Fruit fly (Drosophila melanogaster): ENCODE data around the gene spn-A.

spn-A gene

DNA sequence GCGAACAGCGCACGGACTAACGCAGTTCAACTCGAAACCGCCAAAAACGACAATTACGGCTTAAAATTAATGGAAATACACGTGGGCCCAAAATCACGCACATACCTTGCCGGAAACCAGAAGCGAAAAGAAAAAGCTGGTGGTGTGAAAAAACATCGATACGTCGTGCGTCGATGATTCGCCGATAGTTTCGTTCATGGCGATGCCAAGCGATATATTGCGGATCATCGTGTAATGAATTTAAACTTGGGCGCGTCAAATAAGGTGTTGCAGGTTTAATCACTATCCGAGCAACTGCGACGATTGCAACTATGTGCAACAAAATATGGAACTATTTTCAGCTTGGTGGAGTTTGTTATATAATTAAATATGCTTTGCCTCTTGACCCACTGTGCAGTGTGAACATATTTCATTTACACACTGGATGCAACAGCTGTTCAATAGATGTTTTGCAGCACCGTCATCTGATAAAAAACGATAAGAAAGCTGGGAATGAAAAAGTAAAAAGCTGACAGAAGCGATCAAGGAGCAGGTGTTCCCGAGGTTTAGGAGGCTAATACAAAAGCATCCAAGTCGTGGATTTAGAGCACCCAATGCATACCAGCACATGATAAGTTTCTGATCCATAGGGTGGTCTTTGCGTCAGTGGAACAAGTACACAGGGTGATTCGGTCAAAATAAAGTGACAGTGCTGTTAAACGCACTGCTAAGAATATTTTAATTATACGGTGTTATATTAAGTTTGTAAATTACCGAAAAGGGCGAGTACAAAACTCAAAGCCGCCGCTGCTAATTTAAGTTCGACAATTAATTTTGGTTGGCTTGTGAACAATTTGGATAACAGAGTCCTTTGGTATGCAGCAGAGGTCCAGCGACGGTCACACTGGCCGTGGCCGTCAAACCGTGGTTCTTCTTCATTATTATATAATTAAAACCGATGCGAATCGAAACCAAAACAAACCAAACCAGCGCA is 9.5 kb downstream of the spn-A start, which contains the start of the genes RpL32 and CG7943 (continued):
- TF ChIP-seq knrl (GFP tag; IDR thresholded peaks at IDR 0.05; ENCODE audit: partially characterized antibody) (peak; percentile 100), btn (GFP tag; optimal IDR thresholded peaks at IDR 0.05) (peak; percentile 74), nerfin-2 (GFP tag; IDR thresholded peaks at IDR 0.05; ENCODE audit: partially characterized antibody) (peak; percentile 100), Ptx1 (GFP tag; IDR thresholded peaks at IDR 0.05) (peak; percentile 95), ham (GFP tag; IDR thresholded peaks at IDR 0.05) (peak; percentile 89), Rx (GFP tag; IDR thresholded peaks at IDR 0.05) (peak; percentile 93), CG1233 (GFP tag; optimal IDR thresholded peaks at IDR 0.05) (peak; percentile 86), chinmo (GFP tag; IDR thresholded peaks at IDR 0.05; ENCODE audit: partially characterized antibody) (peak; percentile 100), tap (tag; optimal IDR thresholded peaks at IDR 0.05) (peak; percentile 89), CG2678 (tag; optimal IDR thresholded peaks at IDR 0.05) (peak; percentile 92), CG10366 (GFP tag; IDR thresholded peaks at IDR 0.05) (peak; percentile 93), CG1529 (GFP tag; optimal IDR thresholded peaks at IDR 0.05) (peak; percentile 71), ro (GFP tag; IDR thresholded peaks at IDR 0.05) (peak; percentile 87), luna (GFP tag; optimal IDR thresholded peaks at IDR 0.05) (peak; percentile 96), CG6272 (GFP tag; IDR thresholded peaks at IDR 0.05) (peak; percentile 95), CkIIα-i1 (GFP tag; IDR thresholded peaks at IDR 0.05) (0 out of 2 replicates have a peak, but pooled peaks have one; percentile 57), Mrtf (GFP tag; IDR thresholded peaks at IDR 0.05) (peak; percentile 85), Ssrp (tag; optimal IDR thresholded peaks at IDR 0.05) (peak; percentile 82), Nf-YB (GFP tag; optimal IDR thresholded peaks at IDR 0.05) (peak; percentile 62), PHDP (tag; optimal IDR thresholded peaks at IDR 0.05) (peak; percentile 91), CG6791 (GFP tag; IDR thresholded peaks at IDR 0.05; ENCODE audit: partially characterized antibody) (peak; percentile 100), ftz-f1 (GFP tag; optimal IDR thresholded peaks at IDR 0.05) (peak; percentile 81), amos (GFP tag; IDR thresholded peaks at IDR 0.05; ENCODE audit: partially characterized antibody) (peak; percentile 100), danr (GFP tag; IDR thresholded peaks at IDR 0.05) (peak; percentile 91), HLH54F (GFP tag; optimal IDR thresholded peaks at IDR 0.05) (peak; percentile 90), CG14965 (GFP tag; optimal IDR thresholded peaks at IDR 0.05; ENCODE audit: borderline replicate concordance) (peak; percentile 79), Dll (GFP tag; IDR thresholded peaks at IDR 0.05; ENCODE audit: partially characterized antibody) (peak; percentile 100), zen2 (GFP tag; IDR thresholded peaks at IDR 0.05; ENCODE audit: partially characterized antibody) (peak; percentile 100), Tbp (GFP tag; optimal IDR thresholded peaks at IDR 0.05) (no peak), CG18764 (GFP tag; optimal IDR thresholded peaks at IDR 0.05) (peak; percentile 94), CG16813 (GFP tag; IDR thresholded peaks at IDR 0.05; ENCODE audit: partially characterized antibody) (peak; percentile 100), CrebB (tag; optimal IDR thresholded peaks at IDR 0.05) (peak; percentile 87), kah (GFP tag; optimal IDR thresholded peaks at IDR 0.05) (peak; percentile 72), Atf6 (GFP tag; IDR thresholded peaks at IDR 0.05) (peak; percentile 96), CG2116 (GFP tag; optimal IDR thresholded peaks at IDR 0.05) (peak; percentile 95), Ets65A (GFP tag) (peak; percentile 99), CoRest (tag; optimal IDR thresholded peaks at IDR 0.05) (peak; percentile 85), CG11560 (tag; IDR thresholded peaks at IDR 0.05) (peak; percentile 84), CG4617 (GFP tag; optimal IDR thresholded peaks at IDR 0.05; ENCODE audit: borderline replicate concordance) (peak; percentile 66), en (GFP tag; optimal IDR thresholded peaks at IDR 0.05) (peak; percentile 90), CG9817 (tag; optimal IDR thresholded peaks at IDR 0.05) (peak; percentile 93), CG3281 (GFP tag; optimal IDR thresholded peaks at IDR 0.05) (peak; percentile 95), Xrp1 (GFP tag; IDR thresholded peaks at IDR 0.05) (peak; percentile 94), Sry-β (GFP tag; optimal IDR thresholded peaks at IDR 0.05) (peak; percentile 78), gem (tag; optimal IDR thresholded peaks at IDR 0.05) (peak; percentile 90), CG16815 (GFP tag; optimal IDR thresholded peaks at IDR 0.05) (peak; percentile 73), croc (GFP tag; conservative IDR thresholded peaks at IDR 0.05) (peak; percentile 87), CG4730 (GFP tag; IDR thresholded peaks at IDR 0.05) (peak; percentile 86)
